Worm (Caenorhabditis elegans): ENCODE data around the gene aff-1.

DNA sequence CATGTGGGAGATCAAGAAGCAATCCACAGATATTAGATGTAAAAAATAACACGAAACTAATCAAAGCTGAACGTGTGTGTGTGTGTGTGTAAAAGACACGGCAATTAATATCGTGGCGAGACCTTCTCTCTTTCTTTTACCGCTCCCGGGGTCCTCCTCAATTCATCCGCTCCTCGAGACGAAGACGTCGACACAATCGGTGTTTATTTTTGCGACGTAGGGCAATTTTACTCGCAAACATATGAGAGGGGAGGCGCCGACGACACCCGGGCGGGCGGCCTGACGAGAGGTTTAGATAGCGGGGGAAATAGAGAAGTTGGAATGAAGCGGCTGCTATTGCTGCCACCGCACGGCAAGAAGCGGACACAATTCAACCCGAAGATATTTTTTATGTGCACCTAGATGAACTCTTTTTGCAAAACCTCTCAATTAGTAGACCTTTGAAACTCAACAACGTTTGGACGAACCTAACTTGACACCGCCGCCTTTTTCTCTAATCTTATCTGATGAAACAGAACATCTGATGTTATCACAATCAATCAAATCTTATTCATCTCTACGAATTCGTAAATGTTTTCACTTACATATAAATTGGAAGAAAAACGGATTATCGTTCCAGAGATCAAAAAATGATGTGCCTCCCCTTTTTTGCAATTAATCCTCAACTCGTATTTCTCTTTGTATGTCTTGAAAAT lies 30.7 kb downstream of the aff-1 start:
- TF ChIP-seq T22C8.4 (GFP tag; IDR thresholded peaks at IDR 0.05): 0 out of 2 replicates have a peak, but pooled peaks have one; percentile 14
- TF ChIP-seq flt-1 (GFP tag; IDR thresholded peaks at IDR 0.05): no peak
- no peak for TF ChIP-seq cog-1 (tag; optimal IDR thresholded peaks at IDR 0.05)

Data from whole organism, midembryonic.